Fruit fly (Drosophila melanogaster): Measurements from ENCODE around the gene Kaz.

Gene Kaz

dm6 chr3R:24816993-24817854 is 12.5 kb downstream of the Kaz start, which contains the start of the genes CG5808 and Saf-B (continued):
- TF ChIP-seq CG30403 (GFP tag; optimal IDR thresholded peaks at IDR 0.05) (peak; percentile 57), Xbp1 (GFP tag; optimal IDR thresholded peaks at IDR 0.05) (peak; percentile 39), Elba2 (GFP tag; optimal IDR thresholded peaks at IDR 0.05) (no peak), CG42726 (GFP tag; IDR thresholded peaks at IDR 0.05; ENCODE audit: partially characterized antibody) (0 out of 2 replicates have a peak, but pooled peaks have one; percentile 32), h (optimal IDR thresholded peaks at IDR 0.05) (no peak), lola (GFP tag; optimal IDR thresholded peaks at IDR 0.05) (peak in 1 of 3 experiments; percentile 60), mirr (GFP tag; optimal IDR thresholded peaks at IDR 0.05) (no peak), bowl (GFP tag; IDR thresholded peaks at IDR 0.05) (no peak; the same call in 1 of the 2 replicates), cad (GFP tag; optimal IDR thresholded peaks at IDR 0.05) (no peak), ewg (GFP tag; optimal IDR thresholded peaks at IDR 0.05) (peak; percentile 31), br (optimal IDR thresholded peaks at IDR 0.05) (no peak), CG10543 (GFP tag; optimal IDR thresholded peaks at IDR 0.05) (no peak), CG4820 (GFP tag; optimal IDR thresholded peaks at IDR 0.05) (peak; percentile 62), NC2β (GFP tag; optimal IDR thresholded peaks at IDR 0.05) (no peak), CTCF (GFP tag; optimal IDR thresholded peaks at IDR 0.05) (no peak), bbx (GFP tag; IDR thresholded peaks at IDR 0.05; ENCODE audit: partially characterized antibody) (peak; percentile 77), Usf (GFP tag; optimal IDR thresholded peaks at IDR 0.05) (no peak), CG11695 (GFP tag; IDR thresholded peaks at IDR 0.05) (0 out of 3 replicates have a peak, but pooled peaks have one; percentile 28), zen (tag; optimal IDR thresholded peaks at IDR 0.05) (peak; percentile 32), CG18476 (GFP tag; optimal IDR thresholded peaks at IDR 0.05) (peak; percentile 59), CG1647 (GFP tag; optimal IDR thresholded peaks at IDR 0.05) (no peak), mld (GFP tag; IDR thresholded peaks at IDR 0.05; ENCODE audit: partially characterized antibody) (peak; percentile 50; the same call in 2 of the 3 replicates), Atf3 (GFP tag; optimal IDR thresholded peaks at IDR 0.05) (no peak), Ssrp (tag; optimal IDR thresholded peaks at IDR 0.05) (peak; percentile 41), Lpt (GFP tag; optimal IDR thresholded peaks at IDR 0.05) (no peak), Poxn (GFP tag; IDR thresholded peaks at IDR 0.05) (no peak), nerfin-1 (tag; optimal IDR thresholded peaks at IDR 0.05) (peak; percentile 49), jing (GFP tag; optimal IDR thresholded peaks at IDR 0.05) (no peak), phol (tag; optimal IDR thresholded peaks at IDR 0.05) (peak; percentile 94), sug (tag; optimal IDR thresholded peaks at IDR 0.05) (no peak), CG8281 (tag; optimal IDR thresholded peaks at IDR 0.05) (no peak), E2f1 (GFP tag; IDR thresholded peaks at IDR 0.05) (peak; percentile 59), CG6791 (GFP tag; IDR thresholded peaks at IDR 0.05; ENCODE audit: partially characterized antibody) (peak; percentile 89), odd (GFP tag; optimal IDR thresholded peaks at IDR 0.05) (no peak), CG5245 (GFP tag; optimal IDR thresholded peaks at IDR 0.05) (peak; percentile 57), eyg (GFP tag; optimal IDR thresholded peaks at IDR 0.05) (no peak), hkb (optimal IDR thresholded peaks at IDR 0.05) (no peak), hkb (GFP tag; IDR thresholded peaks at IDR 0.05) (no peak), pb (GFP tag; optimal IDR thresholded peaks at IDR 0.05) (no peak), CG9932 (GFP tag; IDR thresholded peaks at IDR 0.05) (peak; percentile 38; the same call in 1 of the 2 replicates), ERR (GFP tag; optimal IDR thresholded peaks at IDR 0.05) (no peak), Jarid2 (GFP tag; optimal IDR thresholded peaks at IDR 0.05) (no peak), bcd (GFP tag; optimal IDR thresholded peaks at IDR 0.05) (peak; percentile 23), CG31388 (GFP tag; optimal IDR thresholded peaks at IDR 0.05) (peak; percentile 29), CG3847 (GFP tag; IDR thresholded peaks at IDR 0.05) (peak; percentile 41; the same call in 1 of the 2 replicates), CG11560 (tag; IDR thresholded peaks at IDR 0.05) (peak; percentile 92), sob (GFP tag; IDR thresholded peaks at IDR 0.05) (peak; percentile 33; the same call in 1 of the 2 replicates), D19B (GFP tag; optimal IDR thresholded peaks at IDR 0.05) (no peak), pho (GFP tag; optimal IDR thresholded peaks at IDR 0.05) (peak; percentile 7), zen2 (GFP tag; IDR thresholded peaks at IDR 0.05; ENCODE audit: partially characterized antibody) (peak; percentile 69)

All from whole organism, embryonic.